Fruit fly (Drosophila melanogaster): ENCODE results near the gene RhoGAP68F.

The RhoGAP68F gene

dm6 chr3L:12124975-12125374 lies 13.7 kb upstream of the RhoGAP68F start, which contains the start of gene yps (continued):
- TF ChIP-seq CG31365 (tag; optimal IDR thresholded peaks at IDR 0.05) = peak; percentile 90
- peak; percentile 86 for TF ChIP-seq crc (GFP tag; optimal IDR thresholded peaks at IDR 0.05)
- TF ChIP-seq Drgx (GFP tag; IDR thresholded peaks at IDR 0.05) = peak; percentile 71
- no peak for TF ChIP-seq Doc2 (GFP tag; IDR thresholded peaks at IDR 0.05)
- TF ChIP-seq D19B (GFP tag; optimal IDR thresholded peaks at IDR 0.05) = peak; percentile 81
- peak; percentile 71 for TF ChIP-seq kay (GFP tag; optimal IDR thresholded peaks at IDR 0.05)
- TF ChIP-seq vvl (GFP tag; IDR thresholded peaks at IDR 0.05) = peak; percentile 97
- peak; percentile 66; the same call in 1 of the 2 replicates for TF ChIP-seq rib (GFP tag; IDR thresholded peaks at IDR 0.05)
- peak; percentile 77 for TF ChIP-seq CG6689 (GFP tag; IDR thresholded peaks at IDR 0.05)
- TF ChIP-seq D19A (tag; optimal IDR thresholded peaks at IDR 0.05) = peak; percentile 66
- peak; percentile 100 for TF ChIP-seq Med (GFP tag)
- TF ChIP-seq nerfin-2 (GFP tag; IDR thresholded peaks at IDR 0.05; ENCODE audit: partially characterized antibody) = 0 out of 2 replicates have a peak, but pooled peaks have one; percentile 24
- peak; percentile 89 for TF ChIP-seq H15 (GFP tag; IDR thresholded peaks at IDR 0.05)
- TF ChIP-seq Hr51 (GFP tag; optimal IDR thresholded peaks at IDR 0.05) = peak; percentile 83 to 95
- no peak for TF ChIP-seq fru (optimal IDR thresholded peaks at IDR 0.05)
- peak; percentile 89 for TF ChIP-seq CG18011 (GFP tag; optimal IDR thresholded peaks at IDR 0.05)
- TF ChIP-seq CG31441 (GFP tag; IDR thresholded peaks at IDR 0.05) = peak; percentile 89
- TF ChIP-seq Scr (GFP tag; IDR thresholded peaks at IDR 0.05; ENCODE audit: partially characterized antibody) = peak; percentile 79
- TF ChIP-seq br (optimal IDR thresholded peaks at IDR 0.05) = no peak
- TF ChIP-seq ind (GFP tag; optimal IDR thresholded peaks at IDR 0.05) = peak; percentile 75
- TF ChIP-seq CG8924 (tag; optimal IDR thresholded peaks at IDR 0.05) = peak; percentile 82
- TF ChIP-seq zf30C (GFP tag; optimal IDR thresholded peaks at IDR 0.05) = peak; percentile 71
- TF ChIP-seq CG13287 (GFP tag; IDR thresholded peaks at IDR 0.05; ENCODE audit: partially characterized antibody) = peak; percentile 84
- TF ChIP-seq CG17912 (GFP tag; optimal IDR thresholded peaks at IDR 0.05) = peak; percentile 99
- TF ChIP-seq CG9727 (GFP tag; optimal IDR thresholded peaks at IDR 0.05) = peak; percentile 97
- peak; percentile 84 for TF ChIP-seq Opbp (GFP tag; IDR thresholded peaks at IDR 0.05; ENCODE audit: partially characterized antibody)
- peak; percentile 80 for TF ChIP-seq ttk (GFP tag; IDR thresholded peaks at IDR 0.05)
- peak; percentile 97 for TF ChIP-seq CG13296 (GFP tag; optimal IDR thresholded peaks at IDR 0.05)
- TF ChIP-seq CG11093 (GFP tag; IDR thresholded peaks at IDR 0.05) = 0 out of 3 replicates have a peak, but pooled peaks have one; percentile 8
- TF ChIP-seq eve (GFP tag; optimal IDR thresholded peaks at IDR 0.05) = no peak
- peak; percentile 80 for TF ChIP-seq Usf (GFP tag; optimal IDR thresholded peaks at IDR 0.05)
- TF ChIP-seq tap (tag; optimal IDR thresholded peaks at IDR 0.05) = peak; percentile 87
- TF ChIP-seq lola (GFP tag; optimal IDR thresholded peaks at IDR 0.05) = peak in 1 of 3 experiments; percentile 61
- TF ChIP-seq ap (GFP tag; IDR thresholded peaks at IDR 0.05) = peak; percentile 86
- TF ChIP-seq sima (GFP tag; optimal IDR thresholded peaks at IDR 0.05) = peak; percentile 44
- peak; percentile 74 for TF ChIP-seq Sry-β (GFP tag; optimal IDR thresholded peaks at IDR 0.05)
- TF ChIP-seq nom (GFP tag; optimal IDR thresholded peaks at IDR 0.05) = peak; percentile 93
- no peak for TF ChIP-seq ab (GFP tag; optimal IDR thresholded peaks at IDR 0.05)
- TF ChIP-seq CkIIα-i1 (GFP tag; IDR thresholded peaks at IDR 0.05) = peak; percentile 62; the same call in 1 of the 2 replicates
- TF ChIP-seq Side (GFP tag; optimal IDR thresholded peaks at IDR 0.05) = peak; percentile 97
- TF ChIP-seq NFAT (GFP tag; IDR thresholded peaks at IDR 0.05) = peak; percentile 96
- no peak for TF ChIP-seq usp (GFP tag; optimal IDR thresholded peaks at IDR 0.05)
- TF ChIP-seq Optix (GFP tag; IDR thresholded peaks at IDR 0.05) = peak; percentile 88
- TF ChIP-seq zfh2 (GFP tag; optimal IDR thresholded peaks at IDR 0.05) = peak; percentile 81
- peak; percentile 95 for TF ChIP-seq CG3407 (GFP tag; optimal IDR thresholded peaks at IDR 0.05)
- TF ChIP-seq Sox100B (GFP tag; optimal IDR thresholded peaks at IDR 0.05) = peak; percentile 92
- peak; percentile 87 for TF ChIP-seq CG7745 (tag; optimal IDR thresholded peaks at IDR 0.05)
- TF ChIP-seq dpn (GFP tag; optimal IDR thresholded peaks at IDR 0.05) = peak; percentile 87 to 96
- TF ChIP-seq Mrtf (GFP tag; IDR thresholded peaks at IDR 0.05) = no peak; the same call in 1 of the 3 replicates
- TF ChIP-seq pita (GFP tag; optimal IDR thresholded peaks at IDR 0.05) = no peak
- TF ChIP-seq NfI (GFP tag; optimal IDR thresholded peaks at IDR 0.05) = peak; percentile 98

Measured in whole organism, embryonic.